Worm (Caenorhabditis elegans) whole organism, L1 larva: Measurements from ENCODE around the gene C56E6.2.
A peak's percentile ranks its signal among the peaks of the same experiment; 100 is the strongest.

Source experiments
- C04F5.9 ChIP-seq: sonication (generic microtip); optimal IDR thresholded peaks from 2 replicates; lab custom pipeline; 2016; ENCODE audit warnings: missing genetic modification characterization, missing compliant biosample characterization
- C34B4.2 ChIP-seq: sonication (generic microtip); optimal IDR thresholded peaks from 2 replicates; lab custom pipeline; 2017; ENCODE audit warnings: mild to moderate bottlenecking, missing genetic modification characterization, missing compliant biosample characterization
- F16B12.6 ChIP-seq: fragments of 150-350 bp; optimal IDR thresholded peaks from 2 replicates; lab custom pipeline; 2014; ENCODE audit warnings: missing biosample characterization, missing genetic modification characterization
- alr-1 ChIP-seq: fragments of 200-800 bp; sonication (Bioruptor generic); optimal IDR thresholded peaks from 2 replicates; lab custom pipeline; 2018; ENCODE audit warnings: borderline replicate concordance, mild to moderate bottlenecking, missing genetic modification characterization, missing compliant biosample characterization
- aly-2 ChIP-seq: fragments of 150-350 bp; optimal IDR thresholded peaks from 2 replicates; lab custom pipeline; 2014; ENCODE audit warnings: missing biosample characterization, missing genetic modification characterization
- ama-1 ChIP-seq: fragments of 150-350 bp; optimal IDR thresholded peaks from 2 replicates; lab custom pipeline; 2014
- ceh-8 ChIP-seq: fragments of 200-800 bp; sonication (Bioruptor generic); optimal IDR thresholded peaks from 2 replicates; lab custom pipeline; 2018; ENCODE audit warnings: mild to moderate bottlenecking, missing genetic modification characterization, moderate library complexity, missing compliant biosample characterization
- ceh-82 ChIP-seq, 3 experiments: fragments of 150-350 bp in 1 of 3; sonication (generic microtip) in 2 of 3; optimal IDR thresholded peaks; 2 replicates each; lab custom pipeline; 2014 to 2017; ENCODE audit warnings: missing biosample characterization in 3 of 3, missing genetic modification characterization in 3 of 3
- dpl-1 ChIP-seq, 3 experiments: fragments of 150-350 bp in 2 of 3; sonication (generic microtip) in 1 of 3; optimal IDR thresholded peaks; 2 replicates each; lab custom pipeline; 2014 to 2017; ENCODE audit warnings: missing biosample characterization in 3 of 3, missing genetic modification characterization in 3 of 3, missing genetic modification reagents in 3 of 3
- dsc-1 ChIP-seq: sonication (generic microtip); optimal IDR thresholded peaks from 2 replicates; lab custom pipeline; 2016; ENCODE audit warnings: mild to moderate bottlenecking, missing genetic modification characterization, missing compliant biosample characterization
- efl-3 ChIP-seq: fragments of 200-800 bp; sonication (Bioruptor generic); optimal IDR thresholded peaks from 2 replicates; lab custom pipeline; 2018; ENCODE audit warnings: mild to moderate bottlenecking, missing genetic modification characterization, missing compliant biosample characterization
- egl-13 ChIP-seq: sonication (generic microtip); optimal IDR thresholded peaks from 2 replicates; lab custom pipeline; 2016; ENCODE audit warnings: missing genotype, missing genetic modification reagents, missing genetic modification characterization, missing compliant biosample characterization
- elt-2 ChIP-seq: sonication (generic microtip); optimal IDR thresholded peaks from 2 replicates; lab custom pipeline; 2016; ENCODE audit warnings: missing genetic modification characterization, mild to moderate bottlenecking, inconsistent platforms, missing compliant biosample characterization, missing genetic modification reagents
- elt-3 ChIP-seq, 6 experiments: fragments of 150-350 bp in 1 of 6; sonication (generic microtip); optimal IDR thresholded peaks; 2 replicates each; lab custom pipeline; 2017 to 2018; ENCODE audit warnings: missing biosample characterization in 6 of 6, missing genetic modification characterization in 6 of 6, inconsistent platforms in 1 of 6
- ets-5 ChIP-seq: fragments of 200-800 bp; sonication (Bioruptor generic); IDR thresholded peaks from 2 replicates; pipeline ENCODE4 v1.3.6; 2022; ENCODE audit warnings: missing genetic modification characterization, missing compliant biosample characterization
- fkh-10 ChIP-seq: sonication (generic microtip); optimal IDR thresholded peaks from 2 replicates; lab custom pipeline; 2017; ENCODE audit warnings: missing biosample characterization, missing genetic modification reagents, missing genetic modification characterization
- fkh-8 ChIP-seq: sonication (generic microtip); optimal IDR thresholded peaks from 2 replicates; lab custom pipeline; 2016; ENCODE audit warnings: mild to moderate bottlenecking, missing genetic modification characterization, missing compliant biosample characterization
- fos-1 ChIP-seq: fragments of 150-350 bp; optimal IDR thresholded peaks from 2 replicates; lab custom pipeline; 2014; ENCODE audit warnings: missing biosample characterization, missing genetic modification characterization
- hlh-17 ChIP-seq: fragments of 200-800 bp; sonication (Bioruptor generic); optimal IDR thresholded peaks from 2 replicates; lab custom pipeline; 2018; ENCODE audit warnings: missing genetic modification characterization, mild to moderate bottlenecking, missing compliant biosample characterization, moderate library complexity, borderline replicate concordance
- irx-1 ChIP-seq: sonication (generic microtip); optimal IDR thresholded peaks from 2 replicates; lab custom pipeline; 2016; ENCODE audit warnings: missing genetic modification characterization, missing compliant biosample characterization
- jun-1 ChIP-seq: fragments of 150-350 bp; optimal IDR thresholded peaks from 2 replicates; lab custom pipeline; 2014; ENCODE audit warnings: missing biosample characterization, missing genetic modification reagents, missing genetic modification characterization
- lin-13 ChIP-seq: fragments of 150-350 bp; optimal IDR thresholded peaks from 2 replicates; lab custom pipeline; 2014; ENCODE audit warnings: missing biosample characterization, missing genetic modification reagents, missing genetic modification characterization
- lin-14 ChIP-seq: fragments of 200-800 bp; sonication (Bioruptor generic); optimal IDR thresholded peaks from 2 replicates; lab custom pipeline; 2018; ENCODE audit warnings: mild to moderate bottlenecking, missing genetic modification characterization, moderate library complexity, missing compliant biosample characterization
- lin-15B ChIP-seq: fragments of 150-350 bp; sonication (generic microtip); optimal IDR thresholded peaks from 3 replicates; lab custom pipeline; 2014; ENCODE audit warnings: missing biosample characterization, missing genetic modification characterization
- lin-35 ChIP-seq, 2 experiments: fragments of 150-350 bp; optimal IDR thresholded peaks; 2 replicates each; lab custom pipeline; 2014; ENCODE audit warnings: missing biosample characterization in 2 of 2, missing genetic modification characterization in 2 of 2, missing genetic modification reagents in 2 of 2
- lsy-2 ChIP-seq, 2 experiments: fragments of 150-350 bp; optimal IDR thresholded peaks; 2 replicates each; lab custom pipeline; 2014; ENCODE audit warnings: missing biosample characterization in 2 of 2, missing genetic modification characterization in 2 of 2
- mab-9 ChIP-seq: fragments of 200-800 bp; sonication (Bioruptor generic); IDR thresholded peaks from 2 replicates; pipeline ENCODE4 v1.3.6; 2022; ENCODE audit warnings: missing genetic modification reagents, missing genetic modification characterization, missing compliant biosample characterization
- mep-1 ChIP-seq: fragments of 150-350 bp; optimal IDR thresholded peaks from 2 replicates; lab custom pipeline; 2014; ENCODE audit warnings: missing biosample characterization, missing genetic modification characterization
- nhr-11 ChIP-seq: fragments of 150-350 bp; optimal IDR thresholded peaks from 2 replicates; lab custom pipeline; 2014; ENCODE audit warnings: missing biosample characterization, missing genetic modification characterization
- nhr-19 ChIP-seq: fragments of 200-800 bp; sonication (Bioruptor generic); conservative IDR thresholded peaks from 2 replicates; pipeline ENCODE4 v1.3.6; 2022; ENCODE audit warnings: missing genetic modification characterization, missing compliant biosample characterization
- nhr-20 ChIP-seq: sonication (generic microtip); optimal IDR thresholded peaks from 2 replicates; lab custom pipeline; 2016; ENCODE audit warnings: mild to moderate bottlenecking, missing genetic modification characterization, missing compliant biosample characterization
- nhr-47 ChIP-seq: sonication (generic microtip); optimal IDR thresholded peaks from 2 replicates; lab custom pipeline; 2016; ENCODE audit warnings: mild to moderate bottlenecking, missing genetic modification characterization, moderate library complexity, missing compliant biosample characterization
- nhr-71 ChIP-seq: sonication (generic microtip); optimal IDR thresholded peaks from 2 replicates; lab custom pipeline; 2016; ENCODE audit warnings: mild to moderate bottlenecking, missing genetic modification characterization, moderate library complexity, missing compliant biosample characterization
- nhr-77 ChIP-seq: fragments of 150-350 bp; optimal IDR thresholded peaks from 2 replicates; lab custom pipeline; 2014; ENCODE audit warnings: missing biosample characterization, missing genetic modification characterization
- pax-3 ChIP-seq: fragments of 200-800 bp; sonication (Bioruptor generic); optimal IDR thresholded peaks from 2 replicates; lab custom pipeline; 2018; ENCODE audit warnings: mild to moderate bottlenecking, missing genetic modification characterization, moderate library complexity, missing compliant biosample characterization
- skn-1 ChIP-seq: fragments of 150-350 bp; optimal IDR thresholded peaks from 2 replicates; lab custom pipeline; 2014; ENCODE audit warnings: missing biosample characterization, missing genetic modification characterization
- snu-23 ChIP-seq: sonication (generic microtip); optimal IDR thresholded peaks from 2 replicates; lab custom pipeline; 2016; ENCODE audit warnings: missing genetic modification characterization, missing compliant biosample characterization
- swsn-7 ChIP-seq: sonication (generic microtip); optimal IDR thresholded peaks from 2 replicates; lab custom pipeline; 2016; ENCODE audit warnings: missing genetic modification characterization, missing compliant biosample characterization
- tbx-2 ChIP-seq: sonication (generic microtip); optimal IDR thresholded peaks from 2 replicates; lab custom pipeline; 2016; ENCODE audit warnings: missing genetic modification characterization, missing compliant biosample characterization
- unc-130 ChIP-seq: fragments of 150-350 bp; optimal IDR thresholded peaks from 2 replicates; lab custom pipeline; 2017; ENCODE audit warnings: missing biosample characterization, missing genetic modification characterization, inconsistent platforms
- unc-62 ChIP-seq: fragments of 150-350 bp; optimal IDR thresholded peaks from 2 replicates; lab custom pipeline; 2014; ENCODE audit warnings: missing biosample characterization, missing genetic modification reagents, missing genetic modification characterization
- unc-86 ChIP-seq: sonication (generic microtip); optimal IDR thresholded peaks from 2 replicates; lab custom pipeline; 2016; ENCODE audit warnings: missing genetic modification characterization, missing compliant biosample characterization
- xbp-1 ChIP-seq: sonication (generic microtip); optimal IDR thresholded peaks from 2 replicates; lab custom pipeline; 2016; ENCODE audit warnings: missing genetic modification characterization, missing compliant biosample characterization
- ztf-11 ChIP-seq, 2 experiments: sonication (generic microtip); optimal IDR thresholded peaks; 2 replicates each; lab custom pipeline; 2016 to 2017; ENCODE audit warnings: missing genetic modification characterization in 2 of 2, missing biosample characterization in 1 of 2, missing compliant biosample characterization in 1 of 2
- ztf-4 ChIP-seq: fragments of 150-350 bp; optimal IDR thresholded peaks from 2 replicates; lab custom pipeline; 2014; ENCODE audit warnings: missing biosample characterization, missing genetic modification characterization

The C56E6.2 gene

DNA sequence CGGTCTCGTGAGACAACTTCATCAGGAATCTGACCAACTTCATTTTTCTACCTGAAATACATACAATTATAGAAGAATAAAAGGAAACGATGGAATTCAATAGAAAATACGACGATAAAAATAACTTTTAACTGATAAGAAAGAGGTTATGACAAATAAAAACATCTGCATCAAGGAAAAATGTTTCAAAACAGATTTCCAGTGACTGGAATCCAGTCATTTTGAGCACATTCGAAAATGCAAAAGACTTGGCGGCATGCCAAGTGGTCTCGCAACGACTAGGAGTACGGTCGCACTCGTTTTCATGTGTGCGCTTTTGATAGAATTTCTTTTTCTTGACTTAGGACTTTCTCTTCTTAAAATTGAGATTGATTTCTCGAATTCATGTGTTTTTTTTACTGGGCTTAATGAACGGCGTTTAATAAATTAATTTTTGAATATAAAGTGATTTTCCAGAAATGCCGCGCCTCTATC, 35.0 kb upstream of the C56E6.2 start, which contains the start of the genes snr-3 and rsp-5 (continued):
- TF ChIP-seq elt-3 (tag; optimal IDR thresholded peaks at IDR 0.05; lab: Kevin White, UChicago): peak in 2 of 6 experiments; percentile 43 to 61
- peak; percentile 70 for TF ChIP-seq lin-15B (tag; lab: Kevin White, UChicago)
- peak; percentile 15 for TF ChIP-seq ama-1
- peak; percentile 33 for TF ChIP-seq F16B12.6 (tag; lab: Kevin White, UChicago)
- no peak for TF ChIP-seq ceh-8 (GFP tag; lab: Kevin White, UChicago)
- TF ChIP-seq aly-2 (tag; lab: Kevin White, UChicago): no peak
- TF ChIP-seq skn-1 (tag; lab: Kevin White, UChicago): peak; percentile 46
- peak; percentile 32 for TF ChIP-seq elt-2 (tag; lab: Kevin White, UChicago)
- TF ChIP-seq irx-1 (tag; lab: Kevin White, UChicago): peak; percentile 22

DNA sequence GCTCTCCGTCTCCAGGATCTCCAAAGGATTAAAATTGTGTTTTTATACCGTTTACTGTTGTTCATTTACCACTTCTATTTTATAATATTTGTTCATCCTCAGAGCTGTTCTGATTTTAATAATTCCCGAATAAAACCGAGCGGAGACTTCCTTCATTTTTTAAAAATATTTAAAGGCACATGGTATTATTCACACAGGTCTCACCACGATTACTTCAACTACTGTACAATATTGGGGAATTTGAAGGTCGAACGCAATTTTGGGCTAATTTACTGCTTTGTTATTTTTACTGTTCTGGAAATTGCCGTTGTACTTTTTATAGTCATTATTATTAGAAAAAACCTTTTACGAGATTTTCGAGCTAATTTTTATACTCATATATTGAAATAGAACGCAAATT, 33.5 kb upstream of the C56E6.2 start:
- TF ChIP-seq unc-130 (tag; lab: Kevin White, UChicago): no peak
- TF ChIP-seq lin-14 (GFP tag; lab: Kevin White, UChicago): no peak
- no peak for TF ChIP-seq ets-5 (GFP tag; lab: Robert Waterston, UW)
- no peak for TF ChIP-seq swsn-7 (tag; lab: Kevin White, UChicago)
- no peak for TF ChIP-seq fkh-10 (GFP tag; lab: Kevin White, UChicago)
- TF ChIP-seq jun-1 (tag; lab: Kevin White, UChicago): no peak

DNA sequence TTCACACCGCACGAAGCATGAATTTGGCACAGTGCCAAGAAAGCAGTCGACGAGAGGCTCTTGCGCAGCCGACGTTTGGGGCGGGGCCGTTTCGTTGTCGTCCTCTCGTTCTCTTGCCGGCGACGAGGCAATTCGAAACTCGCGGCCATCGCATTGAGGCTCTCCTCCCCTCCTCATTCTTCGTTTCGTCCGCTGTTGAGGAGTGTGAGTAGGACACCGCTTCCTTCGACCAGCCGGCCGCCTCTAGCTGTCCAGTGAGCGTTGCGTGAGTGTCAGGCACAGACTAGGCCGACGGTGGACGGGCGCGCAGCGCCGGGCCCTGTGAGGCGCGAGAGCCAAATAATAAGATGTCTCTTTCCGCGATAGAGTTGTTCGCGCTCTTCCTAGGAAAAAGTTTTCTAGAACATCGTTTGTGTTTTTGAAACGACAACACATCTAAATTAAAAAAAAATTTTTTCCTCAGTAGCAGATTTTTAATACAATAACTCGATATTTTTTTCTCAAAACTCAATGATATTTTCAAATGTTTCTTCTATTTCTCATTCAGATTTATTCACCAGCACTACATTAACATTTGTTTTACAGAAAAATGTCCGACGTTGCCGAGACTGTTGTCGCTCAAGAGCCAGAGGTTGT, 32.8 kb upstream of the C56E6.2 start, which contains the start of the genes T28D9.11 and T28D9.1:
T28D9.11 (minus strand) TSS at position 177 of the 636 bp plus-strand sequence.
T28D9.1 (plus strand) TSS at position 586 of the 636 bp plus-strand sequence.
- peak; percentile 32 for TF ChIP-seq nhr-20
- peak; percentile 87 for TF ChIP-seq fkh-8
- TF ChIP-seq C04F5.9: no peak
- TF ChIP-seq nhr-19: 0 out of 2 replicates have a peak, but pooled peaks have one; percentile 16
- no peak for TF ChIP-seq pax-3 (tag; lab: Kevin White, UChicago)
- TF ChIP-seq ztf-4 (tag; lab: Kevin White, UChicago): peak; percentile 23
- TF ChIP-seq hlh-17 (GFP tag; lab: Kevin White, UChicago): no peak
- TF ChIP-seq nhr-47: peak; percentile 56
- peak in 2 of 3 experiments; percentile 56 to 81 for TF ChIP-seq ceh-82 (tag; optimal IDR thresholded peaks at IDR 0.05; lab: Kevin White, UChicago)
- TF ChIP-seq egl-13 (tag; lab: Kevin White, UChicago): peak; percentile 26
- TF ChIP-seq fos-1: no peak
- peak; percentile 30 for TF ChIP-seq mep-1 (tag; lab: Kevin White, UChicago)
- TF ChIP-seq dsc-1 (tag; lab: Kevin White, UChicago): peak; percentile 18
- TF ChIP-seq jun-1 (tag; lab: Kevin White, UChicago): no peak
- TF ChIP-seq lsy-2 (tag; optimal IDR thresholded peaks at IDR 0.05; lab: Kevin White, UChicago): peak; percentile 46 to 71
- peak; percentile 49 for TF ChIP-seq swsn-7 (tag; lab: Kevin White, UChicago)
- peak in 1 of 2 experiments; percentile 54 for TF ChIP-seq ztf-11 (tag; optimal IDR thresholded peaks at IDR 0.05; lab: Kevin White, UChicago)
- no peak for TF ChIP-seq irx-1 (tag; lab: Kevin White, UChicago)
- TF ChIP-seq tbx-2 (tag; lab: Kevin White, UChicago): peak; percentile 18
- TF ChIP-seq C34B4.2: no peak
- TF ChIP-seq lin-13 (GFP tag; lab: Kevin White, UChicago): peak; percentile 33
- TF ChIP-seq snu-23: peak; percentile 32
- no peak for TF ChIP-seq efl-3 (GFP tag; lab: Kevin White, UChicago)
- peak; percentile 6 for TF ChIP-seq xbp-1
- peak; percentile 55 for TF ChIP-seq nhr-71 (tag; lab: Kevin White, UChicago)
- peak in 1 of 2 experiments; percentile 56 for TF ChIP-seq lin-35 (GFP tag; optimal IDR thresholded peaks at IDR 0.05; lab: Kevin White, UChicago)
- TF ChIP-seq unc-86 (tag; lab: Kevin White, UChicago): peak; percentile 53
- peak in 2 of 3 experiments; percentile 4 to 50 for TF ChIP-seq dpl-1 (GFP tag; optimal IDR thresholded peaks at IDR 0.05; lab: Kevin White, UChicago)
- TF ChIP-seq mab-9 (GFP tag; lab: Robert Waterston, UW): 0 out of 2 replicates have a peak, but pooled peaks have one; percentile 25
- TF ChIP-seq lin-14 (GFP tag; lab: Kevin White, UChicago): peak; percentile 88
- peak; percentile 54 for TF ChIP-seq nhr-77 (tag; lab: Kevin White, UChicago)
- peak; percentile 59 for TF ChIP-seq ama-1
- no peak for TF ChIP-seq alr-1
- TF ChIP-seq nhr-11 (tag; lab: Kevin White, UChicago): no peak
- TF ChIP-seq fkh-10 (GFP tag; lab: Kevin White, UChicago): peak; percentile 50
- no peak for TF ChIP-seq unc-62 (GFP tag; lab: Kevin White, UChicago)
